Worm (Caenorhabditis elegans) whole organism, L4 larva: ENCODE data around the gene K08D8.7.

Source experiments
- Y105C5A.15 ChIP-seq: fragments of 200-800 bp; sonication (Bioruptor generic); IDR thresholded peaks from 2 replicates; pipeline ENCODE4 v1.3.6; 2022; ENCODE audit warnings: missing genetic modification characterization, missing compliant biosample characterization
- ces-1 ChIP-seq: fragments of 150-350 bp; sonication (generic microtip); optimal IDR thresholded peaks from 4 replicates; lab custom pipeline; 2014; ENCODE audit warnings: missing biosample characterization, missing genetic modification reagents, missing genetic modification characterization
- egl-27 ChIP-seq: sonication (generic microtip); optimal IDR thresholded peaks from 3 replicates; lab custom pipeline; 2017; ENCODE audit warnings: missing biosample characterization, missing genetic modification reagents, missing genetic modification characterization
- jun-1 ChIP-seq: fragments of 150-350 bp; optimal IDR thresholded peaks from 2 replicates; lab custom pipeline; 2014; ENCODE audit warnings: missing biosample characterization, missing genetic modification reagents, missing genetic modification characterization
- nhr-10 ChIP-seq: fragments of 150-350 bp; optimal IDR thresholded peaks from 2 replicates; lab custom pipeline; 2014; ENCODE audit warnings: missing biosample characterization, missing genetic modification characterization
- nhr-111 ChIP-seq: fragments of 200-800 bp; sonication (Bioruptor generic); optimal IDR thresholded peaks from 2 replicates; lab custom pipeline; 2018; ENCODE audit warnings: mild to moderate bottlenecking, missing genetic modification characterization, missing compliant biosample characterization
- snpc-4 ChIP-seq: fragments of 150-350 bp; optimal IDR thresholded peaks from 2 replicates; lab custom pipeline; 2014; ENCODE audit warnings: missing biosample characterization, missing genetic modification characterization
- unc-62 ChIP-seq, 3 experiments: fragments of 150-350 bp in 1 of 3; sonication (generic microtip); optimal IDR thresholded peaks in 2 of 3; peaks in 1 of 3; 1 replicate in 1 of 3; 2 replicates in 2 of 3; lab custom pipeline; 2014 to 2017; ENCODE audit warnings: missing biosample characterization in 3 of 3, missing genetic modification characterization in 3 of 3, missing genetic modification reagents in 3 of 3, missing genotype in 1 of 3
- zip-2 ChIP-seq: fragments of 150-350 bp; optimal IDR thresholded peaks from 2 replicates; lab custom pipeline; 2014; ENCODE audit warnings: missing biosample characterization, missing genetic modification characterization

- TF ChIP-seq nhr-111 (GFP tag; lab: Kevin White, UChicago) = no peak
- TF ChIP-seq ces-1 (GFP tag; lab: Kevin White, UChicago) = no peak
- TF ChIP-seq nhr-10 (tag; lab: Kevin White, UChicago) = no peak
- TF ChIP-seq Y105C5A.15 = no peak
- TF ChIP-seq snpc-4 (tag; lab: Kevin White, UChicago) = no peak
- TF ChIP-seq unc-62 (GFP tag; optimal IDR thresholded peaks at IDR 0.05 in 1 of 2; lab: Kevin White, UChicago) = no peak
- no peak for TF ChIP-seq unc-62 (tag; optimal IDR thresholded peaks at IDR 0.05; lab: Kevin White, UChicago)
- TF ChIP-seq jun-1 (tag; lab: Kevin White, UChicago) = no peak
- no peak for TF ChIP-seq egl-27
- no peak for TF ChIP-seq zip-2
These were observed 2.8 kb downstream of the K08D8.7 start, which contains the start of gene K08D8.9 for ce11 chrIV:12899392-12899791.
